Fruit fly (Drosophila melanogaster) whole organism, embryonic: ENCODE measurements around the gene PGRP-LF.

Experiments
- B-H2 ChIP-seq: fragments of 200-800 bp; sonication (Bioruptor generic); optimal IDR thresholded peaks from 2 replicates; lab custom pipeline; 2018; ENCODE audit warnings: missing biosample characterization, mild to moderate bottlenecking, missing genetic modification characterization
- CG10959 ChIP-seq: fragments of 200-800 bp; sonication (Bioruptor generic); IDR thresholded peaks from 2 replicates; pipeline ENCODE4 v1.3.6; 2022; ENCODE audit warnings: missing biosample characterization, missing genetic modification characterization
- CG12155 ChIP-seq: fragments of 200-800 bp; sonication (Bioruptor generic); optimal IDR thresholded peaks from 3 replicates; lab custom pipeline; 2016; ENCODE audit warnings: missing biosample characterization, missing genetic modification characterization
- CG13296 ChIP-seq: fragments of 200-800 bp; sonication (Bioruptor generic); optimal IDR thresholded peaks from 3 replicates; lab custom pipeline; 2018; ENCODE audit warnings: missing biosample characterization, mild to moderate bottlenecking, missing genetic modification characterization
- CG13775 ChIP-seq: fragments of 200-800 bp; sonication (Bioruptor generic); optimal IDR thresholded peaks from 3 replicates; lab custom pipeline; 2017; ENCODE audit warnings: missing biosample characterization, mild to moderate bottlenecking, missing genetic modification characterization
- CG17912 ChIP-seq: fragments of 200-800 bp; sonication (Bioruptor generic); optimal IDR thresholded peaks from 2 replicates; lab custom pipeline; 2018; ENCODE audit warnings: missing biosample characterization, mild to moderate bottlenecking, missing genetic modification characterization
- CG18011 ChIP-seq: fragments of 200-800 bp; sonication (Bioruptor generic); optimal IDR thresholded peaks from 2 replicates; lab custom pipeline; 2017; ENCODE audit warnings: missing biosample characterization, missing genetic modification characterization, mild to moderate bottlenecking, moderate library complexity, missing genotype
- CG2120 ChIP-seq: fragments of 200-800 bp; sonication (Bioruptor generic); optimal IDR thresholded peaks from 3 replicates; lab custom pipeline; 2016; ENCODE audit warnings: missing biosample characterization, missing genetic modification characterization
- CG2129 ChIP-seq: fragments of 200-800 bp; sonication (Bioruptor generic); IDR thresholded peaks from 2 replicates; pipeline ENCODE4 v1.3.6; 2022; ENCODE audit warnings: missing biosample characterization, missing genetic modification characterization; ENCODE audit not compliant: partially characterized antibody
- CG2712 ChIP-seq: fragments of 200-800 bp; optimal IDR thresholded peaks from 3 replicates; lab custom pipeline; 2019; ENCODE audit warnings: missing biosample characterization, mild to moderate bottlenecking, missing genetic modification characterization, moderate library complexity
- CG32532 ChIP-seq: fragments of 200-800 bp; sonication (Bioruptor generic); IDR thresholded peaks from 2 replicates; pipeline ENCODE4 v1.3.6; 2022; ENCODE audit warnings: missing biosample characterization, missing genetic modification characterization
- CG3995 ChIP-seq: fragments of 200-800 bp; sonication (Bioruptor generic); optimal IDR thresholded peaks from 3 replicates; lab custom pipeline; 2016; ENCODE audit warnings: missing biosample characterization, missing genetic modification characterization
- CG4328 ChIP-seq: fragments of 200-800 bp; sonication (Bioruptor generic); optimal IDR thresholded peaks from 3 replicates; lab custom pipeline; 2017; ENCODE audit warnings: missing biosample characterization, missing genetic modification reagents, missing genetic modification characterization
- CG4360 ChIP-seq: fragments of 200-800 bp; sonication (Bioruptor generic); IDR thresholded peaks from 2 replicates; pipeline ENCODE4 v1.3.6; 2022; ENCODE audit warnings: missing biosample characterization, missing genetic modification characterization
- CG4730 ChIP-seq: fragments of 200-800 bp; sonication (Bioruptor generic); IDR thresholded peaks from 2 replicates; pipeline ENCODE4 v1.3.6; 2022; ENCODE audit warnings: missing biosample characterization, missing genetic modification characterization
- CG7987 ChIP-seq: fragments of 200-800 bp; sonication (Bioruptor generic); optimal IDR thresholded peaks from 2 replicates; lab custom pipeline; 2018; ENCODE audit warnings: missing biosample characterization, mild to moderate bottlenecking, missing genetic modification characterization, moderate library complexity
- CG9876 ChIP-seq: fragments of 200-800 bp; sonication (Bioruptor generic); optimal IDR thresholded peaks from 2 replicates; lab custom pipeline; 2016; ENCODE audit warnings: missing biosample characterization, missing genetic modification characterization
- Dbx ChIP-seq: fragments of 200-800 bp; sonication (Bioruptor generic); IDR thresholded peaks from 3 replicates; pipeline ENCODE4 v1.3.6; 2022; ENCODE audit warnings: missing biosample characterization, missing genetic modification characterization
- Dek ChIP-seq: fragments of 200-800 bp; sonication (Bioruptor generic); optimal IDR thresholded peaks from 3 replicates; lab custom pipeline; 2019; ENCODE audit warnings: missing biosample characterization, mild to moderate bottlenecking, missing genetic modification characterization, moderate library complexity
- Dip3 ChIP-seq: fragments of 200-800 bp; sonication (Bioruptor generic); optimal IDR thresholded peaks from 3 replicates; lab custom pipeline; 2016; ENCODE audit warnings: missing biosample characterization, missing genetic modification characterization
- Ets65A ChIP-seq: fragments of 200-800 bp; sonication (Bioruptor generic); peaks from one replicate; lab custom pipeline; 2016; ENCODE audit warnings: missing biosample characterization, missing genetic modification characterization
- HLH4C ChIP-seq: fragments of 200-800 bp; sonication (Bioruptor generic); IDR thresholded peaks from 3 replicates; pipeline ENCODE4 v1.3.6; 2022; ENCODE audit warnings: missing biosample characterization, missing genetic modification characterization; ENCODE audit not compliant: partially characterized antibody
- HmgZ ChIP-seq: fragments of 200-800 bp; sonication (Bioruptor generic); optimal IDR thresholded peaks from 2 replicates; lab custom pipeline; 2018; ENCODE audit warnings: missing biosample characterization, mild to moderate bottlenecking, missing genetic modification characterization
- Max ChIP-seq: fragments of 200-800 bp; sonication (Bioruptor generic); optimal IDR thresholded peaks from 2 replicates; lab custom pipeline; 2016; ENCODE audit warnings: missing biosample characterization, mild to moderate bottlenecking, missing genetic modification characterization
- Mes4 ChIP-seq: fragments of 200-800 bp; sonication (Bioruptor generic); optimal IDR thresholded peaks from 2 replicates; lab custom pipeline; 2016; ENCODE audit warnings: missing biosample characterization, missing genetic modification characterization
- Nf-YC ChIP-seq: fragments of 200-800 bp; optimal IDR thresholded peaks from 3 replicates; lab custom pipeline; 2019; ENCODE audit warnings: missing biosample characterization, mild to moderate bottlenecking, missing genetic modification characterization, moderate library complexity
- NfI ChIP-seq: fragments of 200-800 bp; sonication (Bioruptor generic); optimal IDR thresholded peaks from 3 replicates; lab custom pipeline; 2018; ENCODE audit warnings: missing biosample characterization, mild to moderate bottlenecking, missing genetic modification characterization, moderate library complexity
- Opbp ChIP-seq: fragments of 200-800 bp; sonication (Bioruptor generic); IDR thresholded peaks from 3 replicates; pipeline ENCODE4 v1.3.6; 2022; ENCODE audit warnings: missing biosample characterization, missing genetic modification characterization; ENCODE audit not compliant: partially characterized antibody
- Poxn ChIP-seq: fragments of 200-800 bp; sonication (Bioruptor generic); IDR thresholded peaks from 2 replicates; pipeline ENCODE4 v1.3.6; 2022; ENCODE audit warnings: missing biosample characterization, missing genetic modification characterization
- Vsx1 ChIP-seq: fragments of 200-800 bp; sonication (Bioruptor generic); optimal IDR thresholded peaks from 2 replicates; lab custom pipeline; 2017; ENCODE audit warnings: missing biosample characterization, mild to moderate bottlenecking, missing genetic modification characterization, missing genetic modification reagents
- bbx ChIP-seq: fragments of 200-800 bp; sonication (Bioruptor generic); IDR thresholded peaks from 2 replicates; pipeline ENCODE4 v1.3.6; 2022; ENCODE audit warnings: missing biosample characterization, missing genetic modification characterization; ENCODE audit not compliant: partially characterized antibody
- bsh ChIP-seq, 2 experiments: fragments of 200-800 bp; sonication (Bioruptor generic); optimal IDR thresholded peaks; 2 replicates each; lab custom pipeline; 2017 to 2018; ENCODE audit warnings: mild to moderate bottlenecking in 2 of 2, missing biosample characterization in 2 of 2, missing genetic modification characterization in 2 of 2, moderate library complexity in 1 of 2
- grau ChIP-seq: fragments of 200-800 bp; optimal IDR thresholded peaks from 3 replicates; lab custom pipeline; 2019; ENCODE audit warnings: missing biosample characterization, mild to moderate bottlenecking, missing genetic modification characterization, moderate library complexity
- gsb-n ChIP-seq: fragments of 200-800 bp; sonication (Bioruptor generic); optimal IDR thresholded peaks from 3 replicates; lab custom pipeline; 2018; ENCODE audit warnings: missing biosample characterization, mild to moderate bottlenecking, missing genetic modification characterization
- hb ChIP-seq: fragments of 200-800 bp; sonication (Bioruptor generic); IDR thresholded peaks from 3 replicates; pipeline ENCODE4 v1.3.6; 2022; ENCODE audit warnings: missing biosample characterization, missing genetic modification characterization; ENCODE audit not compliant: partially characterized antibody
- lab ChIP-seq: fragments of 200-800 bp; sonication (Bioruptor generic); optimal IDR thresholded peaks from 3 replicates; lab custom pipeline; 2017; ENCODE audit warnings: missing biosample characterization, missing genetic modification characterization, mild to moderate bottlenecking, moderate library complexity, missing genetic modification reagents
- pfk ChIP-seq: fragments of 200-800 bp; sonication (Bioruptor generic); optimal IDR thresholded peaks from 2 replicates; lab custom pipeline; 2018; ENCODE audit warnings: missing biosample characterization, mild to moderate bottlenecking, missing genetic modification characterization, moderate library complexity
- phol ChIP-seq: fragments of 200-800 bp; sonication (Bioruptor generic); optimal IDR thresholded peaks from 3 replicates; lab custom pipeline; 2018; ENCODE audit warnings: missing biosample characterization, mild to moderate bottlenecking, missing genetic modification characterization, moderate library complexity
- pzg ChIP-seq: fragments of 200-800 bp; sonication (Bioruptor generic); optimal IDR thresholded peaks from 3 replicates; lab custom pipeline; 2018; ENCODE audit warnings: missing biosample characterization, mild to moderate bottlenecking, missing genetic modification characterization, moderate library complexity
- rib ChIP-seq: fragments of 200-800 bp; sonication (Bioruptor generic); IDR thresholded peaks from 2 replicates; pipeline ENCODE4 v1.3.6; 2022; ENCODE audit warnings: missing biosample characterization, missing genetic modification characterization
- sens ChIP-seq: fragments of 200-800 bp; sonication (Bioruptor generic); peaks from one replicate; lab custom pipeline; 2016; ENCODE audit warnings: missing biosample characterization, missing genetic modification characterization
- slp2 ChIP-seq: fragments of 200-800 bp; sonication (Bioruptor generic); optimal IDR thresholded peaks from 2 replicates; lab custom pipeline; 2016; ENCODE audit warnings: missing biosample characterization, missing genetic modification characterization
- so ChIP-seq: fragments of 200-800 bp; sonication (Bioruptor generic); IDR thresholded peaks from 3 replicates; pipeline ENCODE4 v1.3.6; 2022; ENCODE audit warnings: missing biosample characterization, missing genetic modification characterization
- sqz ChIP-seq: fragments of 200-800 bp; sonication (Bioruptor generic); optimal IDR thresholded peaks from 3 replicates; lab custom pipeline; 2018; ENCODE audit warnings: missing biosample characterization, mild to moderate bottlenecking, missing genetic modification characterization
- tap ChIP-seq: fragments of 200-800 bp; optimal IDR thresholded peaks from 3 replicates; lab custom pipeline; 2019; ENCODE audit warnings: missing biosample characterization, mild to moderate bottlenecking, missing genetic modification characterization, moderate library complexity
- tio ChIP-seq: fragments of 200-800 bp; sonication (Bioruptor generic); optimal IDR thresholded peaks from 2 replicates; lab custom pipeline; 2017; ENCODE audit warnings: missing biosample characterization, missing genetic modification characterization, inconsistent platforms
- tna ChIP-seq: fragments of 200-800 bp; sonication (Bioruptor generic); IDR thresholded peaks from 2 replicates; pipeline ENCODE4 v1.3.6; 2022; ENCODE audit warnings: missing biosample characterization, missing genetic modification characterization; ENCODE audit not compliant: partially characterized antibody
- z ChIP-seq: fragments of 200-800 bp; sonication (Bioruptor generic); IDR thresholded peaks from 3 replicates; pipeline ENCODE4 v1.3.6; 2022; ENCODE audit warnings: missing biosample characterization, missing genetic modification characterization

Gene PGRP-LF

dm6 chr3L:9399013-9399750 is 49.8 kb downstream of the PGRP-LF start, which contains the start of gene CG4080 (continued):
- TF ChIP-seq sqz (GFP tag; lab: Kevin White, UChicago) = peak; percentile 32
- TF ChIP-seq Nf-YC (tag; lab: Kevin White, UChicago) = peak; percentile 44
- peak; percentile 44 for TF ChIP-seq Vsx1 (GFP tag; lab: Kevin White, UChicago)
- peak; percentile 6 for TF ChIP-seq CG13775
- no peak for TF ChIP-seq rib
- peak; percentile 56 for TF ChIP-seq CG2120 (GFP tag; lab: Kevin White, UChicago)
- peak; percentile 34 for TF ChIP-seq CG17912 (GFP tag; lab: Kevin White, UChicago)
- TF ChIP-seq lab (GFP tag; lab: Kevin White, UChicago) = peak; percentile 55
- TF ChIP-seq CG9876 = no peak
- peak; percentile 25 for TF ChIP-seq CG7987 (GFP tag; lab: Kevin White, UChicago)
- peak; percentile 51 for TF ChIP-seq grau (tag; lab: Kevin White, UChicago)
- TF ChIP-seq Ets65A (GFP tag; lab: Kevin White, UChicago) = peak; percentile 79
- TF ChIP-seq pzg (GFP tag; lab: Kevin White, UChicago) = peak; percentile 81
- TF ChIP-seq CG32532 (GFP tag; lab: Robert Waterston, UW) = 0 out of 2 replicates have a peak, but pooled peaks have one; percentile 7
- peak; percentile 38 for TF ChIP-seq Max (GFP tag; lab: Kevin White, UChicago)
- peak; percentile 55 for TF ChIP-seq phol (tag; lab: Kevin White, UChicago)
- TF ChIP-seq Poxn (GFP tag; lab: Robert Waterston, UW) = no peak
- TF ChIP-seq gsb-n (tag; lab: Kevin White, UChicago) = peak; percentile 40
- TF ChIP-seq Dek (tag; lab: Kevin White, UChicago) = peak; percentile 17
- no peak for TF ChIP-seq CG10959 (GFP tag; lab: Robert Waterston, UW)
- TF ChIP-seq NfI (GFP tag; lab: Kevin White, UChicago) = peak; percentile 23
- TF ChIP-seq z (GFP tag; lab: Robert Waterston, UW) = no peak
- peak; percentile 19 for TF ChIP-seq Mes4
- TF ChIP-seq CG2712 (tag; lab: Kevin White, UChicago) = peak; percentile 41
- TF ChIP-seq bbx (GFP tag; lab: Robert Waterston, UW) = peak; percentile 72
- no peak for TF ChIP-seq slp2 (GFP tag; lab: Kevin White, UChicago)
- TF ChIP-seq Dip3 = peak; percentile 23
- TF ChIP-seq tio (GFP tag; lab: Kevin White, UChicago) = no peak
- TF ChIP-seq CG13296 = no peak
- TF ChIP-seq CG3995 = no peak
- no peak for TF ChIP-seq pfk (GFP tag; lab: Kevin White, UChicago)
- TF ChIP-seq bsh (GFP tag; optimal IDR thresholded peaks at IDR 0.05; lab: Kevin White, UChicago) = peak in 1 of 2 experiments; percentile 22
- TF ChIP-seq sens (GFP tag; lab: Kevin White, UChicago) = peak; percentile 88
- TF ChIP-seq CG4730 (GFP tag; lab: Robert Waterston, UW) = no peak
- TF ChIP-seq B-H2 (GFP tag; lab: Kevin White, UChicago) = peak; percentile 61
- TF ChIP-seq CG2129 (GFP tag; lab: Robert Waterston, UW) = peak; percentile 62; the same call in 1 of the 2 replicates
- TF ChIP-seq CG18011 (GFP tag; lab: Kevin White, UChicago) = peak; percentile 13
- no peak for TF ChIP-seq CG4360 (GFP tag; lab: Robert Waterston, UW)
- peak; percentile 63 for TF ChIP-seq HmgZ (tag; lab: Kevin White, UChicago)
- peak; percentile 49 for TF ChIP-seq CG12155 (GFP tag; lab: Kevin White, UChicago)
- TF ChIP-seq so (GFP tag; lab: Robert Waterston, UW) = 0 out of 3 replicates have a peak, but pooled peaks have one; percentile 45
- TF ChIP-seq hb (GFP tag; lab: Robert Waterston, UW) = peak; percentile 24; the same call in 1 of the 3 replicates
- peak; percentile 29; the same call in 1 of the 3 replicates for TF ChIP-seq Dbx
- no peak for TF ChIP-seq tap (tag; lab: Kevin White, UChicago)
- TF ChIP-seq Opbp = peak; percentile 65; the same call in 1 of the 3 replicates
- peak; percentile 73 for TF ChIP-seq HLH4C
- no peak for TF ChIP-seq CG4328 (GFP tag; lab: Kevin White, UChicago)
- TF ChIP-seq tna (GFP tag; lab: Robert Waterston, UW) = peak; percentile 55
